Fruit fly (Drosophila melanogaster) whole organism, embryonic: ENCODE measurements around the gene Sec24CD.

Experiments
- Atf6 ChIP-seq: fragments of 200-800 bp; sonication (Bioruptor generic); IDR thresholded peaks from 2 replicates; pipeline ENCODE4 v1.3.6; 2022; ENCODE audit warnings: missing biosample characterization, missing genetic modification characterization
- BEAF-32 ChIP-seq: fragments of 200-800 bp; sonication (Bioruptor generic); optimal IDR thresholded peaks from 3 replicates; lab custom pipeline; 2017; ENCODE audit warnings: missing biosample characterization, missing genetic modification characterization, mild to moderate bottlenecking, moderate library complexity, missing genetic modification reagents
- CG10274 ChIP-seq: fragments of 200-800 bp; sonication (Bioruptor generic); optimal IDR thresholded peaks from 3 replicates; lab custom pipeline; 2017; ENCODE audit warnings: missing biosample characterization, mild to moderate bottlenecking, missing genetic modification characterization
- CG10565 ChIP-seq: fragments of 200-800 bp; sonication (Bioruptor generic); optimal IDR thresholded peaks from 3 replicates; lab custom pipeline; 2016; ENCODE audit warnings: missing biosample characterization, mild to moderate bottlenecking, missing genetic modification characterization
- CG12391 ChIP-seq: fragments of 200-800 bp; sonication (Bioruptor generic); optimal IDR thresholded peaks from 3 replicates; lab custom pipeline; 2018; ENCODE audit warnings: missing biosample characterization, mild to moderate bottlenecking, missing genetic modification characterization, moderate library complexity
- CG1529 ChIP-seq: fragments of 200-800 bp; sonication (Bioruptor generic); optimal IDR thresholded peaks from 3 replicates; lab custom pipeline; 2018; ENCODE audit warnings: missing biosample characterization, missing genetic modification characterization
- CG1647 ChIP-seq: fragments of 200-800 bp; sonication (Bioruptor generic); optimal IDR thresholded peaks from 3 replicates; lab custom pipeline; 2016; ENCODE audit warnings: missing biosample characterization, missing genetic modification characterization
- CG16863 ChIP-seq: fragments of 200-800 bp; sonication (Bioruptor generic); optimal IDR thresholded peaks from 3 replicates; lab custom pipeline; 2016; ENCODE audit warnings: missing biosample characterization, missing genetic modification characterization
- CG17912 ChIP-seq: fragments of 200-800 bp; sonication (Bioruptor generic); optimal IDR thresholded peaks from 2 replicates; lab custom pipeline; 2018; ENCODE audit warnings: missing biosample characterization, mild to moderate bottlenecking, missing genetic modification characterization
- CG18599 ChIP-seq: fragments of 200-800 bp; sonication (Bioruptor generic); optimal IDR thresholded peaks from 3 replicates; lab custom pipeline; 2017; ENCODE audit warnings: missing biosample characterization, missing genetic modification characterization, mild to moderate bottlenecking, moderate library complexity, missing genetic modification reagents
- CG30403 ChIP-seq: fragments of 200-800 bp; sonication (Bioruptor generic); optimal IDR thresholded peaks from 3 replicates; lab custom pipeline; 2016; ENCODE audit warnings: missing biosample characterization, missing genetic modification characterization
- CG43689 ChIP-seq: fragments of 200-800 bp; sonication (Bioruptor generic); IDR thresholded peaks from 2 replicates; pipeline ENCODE4 v1.3.6; 2022; ENCODE audit warnings: missing biosample characterization, missing genetic modification characterization
- CG5245 ChIP-seq: fragments of 200-800 bp; sonication (Bioruptor generic); optimal IDR thresholded peaks from 3 replicates; lab custom pipeline; 2016; ENCODE audit warnings: missing biosample characterization, missing genetic modification characterization
- CG7786 ChIP-seq: fragments of 200-800 bp; sonication (Bioruptor generic); optimal IDR thresholded peaks from 2 replicates; lab custom pipeline; 2016; ENCODE audit warnings: missing biosample characterization, missing genetic modification characterization
- CG9215 ChIP-seq: fragments of 200-800 bp; sonication (Bioruptor generic); IDR thresholded peaks from 2 replicates; pipeline ENCODE4 v1.3.6; 2022; ENCODE audit warnings: missing biosample characterization, missing genetic modification characterization
- Dad ChIP-seq: fragments of 200-800 bp; sonication (Bioruptor generic); optimal IDR thresholded peaks from 3 replicates; lab custom pipeline; 2016; ENCODE audit warnings: missing biosample characterization, missing genetic modification characterization
- Dip2 ChIP-seq: fragments of 200-800 bp; sonication (Bioruptor generic); IDR thresholded peaks from 2 replicates; pipeline ENCODE4 v1.3.6; 2022; ENCODE audit warnings: missing biosample characterization, missing genetic modification characterization
- Hr51 ChIP-seq, 2 experiments: fragments of 200-800 bp; sonication (Bioruptor generic); optimal IDR thresholded peaks; 2 replicates in 1 of 2; 3 replicates in 1 of 2; lab custom pipeline; 2016 to 2018; ENCODE audit warnings: missing biosample characterization in 2 of 2, missing genetic modification characterization in 2 of 2, mild to moderate bottlenecking in 1 of 2, moderate library complexity in 1 of 2
- Jarid2 ChIP-seq: fragments of 200-800 bp; sonication (Bioruptor generic); optimal IDR thresholded peaks from 3 replicates; lab custom pipeline; 2017; ENCODE audit warnings: mild to moderate bottlenecking, missing biosample characterization, missing genetic modification reagents, missing genetic modification characterization
- Kr ChIP-seq: fragments of 200-800 bp; sonication (Bioruptor generic); optimal IDR thresholded peaks from 2 replicates; lab custom pipeline; 2017; ENCODE audit warnings: missing biosample characterization, mild to moderate bottlenecking, missing genetic modification characterization
- MESR4 ChIP-seq: fragments of 200-800 bp; sonication (Bioruptor generic); optimal IDR thresholded peaks from 2 replicates; lab custom pipeline; 2018; ENCODE audit warnings: missing biosample characterization, mild to moderate bottlenecking, missing genetic modification characterization, moderate library complexity
- Nf-YB ChIP-seq: fragments of 200-800 bp; sonication (Bioruptor generic); optimal IDR thresholded peaks from 3 replicates; lab custom pipeline; 2019; ENCODE audit warnings: missing biosample characterization, mild to moderate bottlenecking, missing genetic modification characterization, moderate library complexity
- Pdp1 ChIP-seq, 2 experiments: fragments of 200-800 bp; sonication (Bioruptor generic); optimal IDR thresholded peaks; 3 replicates each; lab custom pipeline; 2016; ENCODE audit warnings: missing biosample characterization in 2 of 2, missing genetic modification characterization in 2 of 2, mild to moderate bottlenecking in 1 of 2, moderate library complexity in 1 of 2
- ap ChIP-seq: fragments of 200-800 bp; sonication (Bioruptor generic); IDR thresholded peaks from 2 replicates; pipeline ENCODE4 v1.3.6; 2022; ENCODE audit warnings: missing biosample characterization, missing genetic modification characterization
- bigmax ChIP-seq: fragments of 200-800 bp; sonication (Bioruptor generic); optimal IDR thresholded peaks from 2 replicates; lab custom pipeline; 2018; ENCODE audit warnings: missing biosample characterization, mild to moderate bottlenecking, missing genetic modification characterization
- cad ChIP-seq: fragments of >200 bp; optimal IDR thresholded peaks from 2 replicates; lab custom pipeline; 2017; ENCODE audit warnings: missing biosample characterization, missing genetic modification characterization
- cato ChIP-seq: fragments of 200-800 bp; sonication (Bioruptor generic); optimal IDR thresholded peaks from 2 replicates; lab custom pipeline; 2016; ENCODE audit warnings: missing biosample characterization, missing genetic modification characterization, borderline replicate concordance
- chm ChIP-seq: fragments of 200-800 bp; sonication (Bioruptor generic); IDR thresholded peaks from 2 replicates; pipeline ENCODE4 v1.3.6; 2022; ENCODE audit warnings: missing biosample characterization, missing genetic modification characterization
- crc ChIP-seq: fragments of 200-800 bp; sonication (Bioruptor generic); optimal IDR thresholded peaks from 2 replicates; lab custom pipeline; 2016; ENCODE audit warnings: missing biosample characterization, missing genetic modification characterization
- dysf ChIP-seq: fragments of 200-800 bp; sonication (Bioruptor generic); IDR thresholded peaks from 3 replicates; pipeline ENCODE4 v1.3.6; 2022; ENCODE audit warnings: missing biosample characterization, missing genetic modification characterization
- gce ChIP-seq: fragments of 200-800 bp; sonication (Bioruptor generic); IDR thresholded peaks from 3 replicates; pipeline ENCODE4 v1.3.6; 2022; ENCODE audit warnings: missing biosample characterization, missing genetic modification characterization
- gcm2 ChIP-seq: fragments of 200-800 bp; sonication (Bioruptor generic); optimal IDR thresholded peaks from 2 replicates; lab custom pipeline; 2016; ENCODE audit warnings: missing biosample characterization, missing genetic modification characterization
- kni ChIP-seq: fragments of 200-800 bp; sonication (Bioruptor generic); optimal IDR thresholded peaks from 3 replicates; lab custom pipeline; 2017; ENCODE audit warnings: mild to moderate bottlenecking, missing biosample characterization, missing genetic modification reagents, missing genetic modification characterization
- nerfin-1 ChIP-seq: fragments of 200-800 bp; sonication (Bioruptor generic); optimal IDR thresholded peaks from 3 replicates; lab custom pipeline; 2019; ENCODE audit warnings: missing biosample characterization, mild to moderate bottlenecking, missing genetic modification characterization, moderate library complexity
- otp ChIP-seq: fragments of 200-800 bp; sonication (Bioruptor generic); IDR thresholded peaks from 3 replicates; pipeline ENCODE4, ENCODE4 v1.3.6; 2022; ENCODE audit warnings: missing biosample characterization, missing genetic modification characterization
- pan ChIP-seq, 4 experiments: fragments of >200 bp in 3 of 4; fragments of 200-800 bp in 1 of 4; sonication (Bioruptor generic) in 1 of 4; optimal IDR thresholded peaks in 3 of 4; IDR thresholded peaks in 1 of 4; 2 replicates each; pipeline versions ENCODE4 v1.3.6 to Lab custom; 2017 to 2022; ENCODE audit warnings: missing biosample characterization in 2 of 4, missing genetic modification characterization in 2 of 4, mixed read lengths in 1 of 4
- pfk ChIP-seq: fragments of 200-800 bp; sonication (Bioruptor generic); optimal IDR thresholded peaks from 2 replicates; lab custom pipeline; 2018; ENCODE audit warnings: missing biosample characterization, mild to moderate bottlenecking, missing genetic modification characterization, moderate library complexity
- pita ChIP-seq: fragments of 200-800 bp; sonication (Bioruptor generic); optimal IDR thresholded peaks from 2 replicates; lab custom pipeline; 2017; ENCODE audit warnings: missing biosample characterization, mild to moderate bottlenecking, missing genetic modification characterization
- pnt ChIP-seq: fragments of 200-800 bp; sonication (Bioruptor generic); optimal IDR thresholded peaks from 3 replicates; lab custom pipeline; 2016; ENCODE audit warnings: missing biosample characterization, missing genetic modification characterization
- pum ChIP-seq: fragments of 200-800 bp; sonication (Bioruptor generic); optimal IDR thresholded peaks from 2 replicates; lab custom pipeline; 2016; ENCODE audit warnings: missing biosample characterization, missing genetic modification characterization
- pzg ChIP-seq: fragments of 200-800 bp; sonication (Bioruptor generic); optimal IDR thresholded peaks from 3 replicates; lab custom pipeline; 2018; ENCODE audit warnings: missing biosample characterization, mild to moderate bottlenecking, missing genetic modification characterization, moderate library complexity
- repo ChIP-seq: fragments of 200-800 bp; sonication (Bioruptor generic); optimal IDR thresholded peaks from 2 replicates; lab custom pipeline; 2016; ENCODE audit warnings: missing biosample characterization, missing genetic modification characterization
- run ChIP-seq: fragments of 200-800 bp; sonication (Bioruptor generic); optimal IDR thresholded peaks from 3 replicates; lab custom pipeline; 2018; ENCODE audit warnings: missing biosample characterization, mild to moderate bottlenecking, missing genetic modification characterization
- sens ChIP-seq: fragments of 200-800 bp; sonication (Bioruptor generic); peaks from one replicate; lab custom pipeline; 2016; ENCODE audit warnings: missing biosample characterization, missing genetic modification characterization
- sim ChIP-seq: fragments of 200-800 bp; sonication (Bioruptor generic); IDR thresholded peaks from 2 replicates; pipeline ENCODE4 v1.3.6; 2022; ENCODE audit warnings: missing biosample characterization, missing genetic modification characterization
- tll ChIP-seq, 2 experiments: fragments of 200-800 bp in 1 of 2; fragments of >200 bp in 1 of 2; sonication (Bioruptor generic) in 1 of 2; optimal IDR thresholded peaks; 2 replicates each; lab custom pipeline; 2017 to 2019; ENCODE audit warnings: missing biosample characterization in 2 of 2, missing genetic modification characterization in 2 of 2, mild to moderate bottlenecking in 1 of 2, moderate library complexity in 1 of 2
- tx ChIP-seq: fragments of 200-800 bp; sonication (Bioruptor generic); optimal IDR thresholded peaks from 2 replicates; lab custom pipeline; 2016; ENCODE audit warnings: missing biosample characterization, missing genetic modification characterization
- wor ChIP-seq: fragments of 200-800 bp; sonication (Bioruptor generic); IDR thresholded peaks from 2 replicates; pipeline ENCODE4 v1.3.6; 2022; ENCODE audit warnings: missing biosample characterization, missing genetic modification characterization

Sec24CD gene

DNA sequence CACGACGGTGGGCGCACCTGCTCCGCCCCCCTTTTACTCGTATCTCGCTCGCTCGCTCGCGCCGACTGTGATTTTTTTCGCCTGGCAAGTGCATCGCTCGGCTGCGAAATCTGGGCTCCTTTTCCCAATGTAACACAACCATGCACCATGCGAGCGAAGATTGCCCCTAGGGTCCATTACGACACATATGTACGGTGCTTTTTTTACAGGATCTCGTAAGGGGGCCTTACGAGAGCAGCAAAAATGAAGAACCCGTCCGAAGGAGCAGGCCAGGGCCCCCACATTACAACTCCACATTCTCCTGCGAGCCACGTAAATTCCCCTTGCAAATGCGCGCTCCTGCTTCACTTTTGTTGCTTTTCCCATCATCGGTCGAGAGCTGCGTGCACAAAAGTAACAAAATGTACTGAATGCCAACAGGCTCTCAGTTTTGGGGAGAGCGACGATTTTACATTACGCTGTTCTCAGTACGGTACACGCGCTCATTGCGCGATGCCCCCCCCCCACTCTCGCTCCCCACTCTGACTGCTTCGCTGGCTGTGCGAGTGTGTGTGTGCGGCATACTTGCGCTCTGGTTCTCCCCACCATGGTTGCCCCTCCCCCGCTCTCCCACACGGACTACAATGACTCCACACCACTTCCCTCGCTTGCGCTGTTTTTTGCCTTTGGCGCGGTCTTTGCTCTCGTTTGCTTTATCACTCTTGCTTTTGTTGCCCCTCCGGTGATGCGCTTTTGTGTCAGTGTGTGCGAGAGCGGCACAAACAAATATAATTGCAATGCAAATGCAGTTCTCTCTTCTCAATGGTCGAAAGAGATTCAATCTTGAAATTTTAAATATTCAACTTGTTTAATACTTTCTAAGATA is 33.6 kb downstream of the Sec24CD start (continued):
- TF ChIP-seq cad (GFP tag; lab: Kevin White, UChicago) = no peak
- TF ChIP-seq Dip2 (GFP tag; lab: Robert Waterston, UW) = no peak
- TF ChIP-seq BEAF-32 (GFP tag; lab: Kevin White, UChicago) = no peak
- no peak for TF ChIP-seq CG7786 (GFP tag; lab: Kevin White, UChicago)
- no peak for TF ChIP-seq repo (GFP tag; lab: Kevin White, UChicago)
- no peak for TF ChIP-seq CG10565
- TF ChIP-seq CG18599 (GFP tag; lab: Kevin White, UChicago) = peak; percentile 13
- no peak for TF ChIP-seq CG5245 (GFP tag; lab: Kevin White, UChicago)
- TF ChIP-seq pzg (GFP tag; lab: Kevin White, UChicago) = no peak
- no peak for TF ChIP-seq wor (GFP tag; lab: Robert Waterston, UW)
- no peak for TF ChIP-seq CG1529 (GFP tag; lab: Kevin White, UChicago)
- 0 out of 2 replicates have a peak, but pooled peaks have one; percentile 11 for TF ChIP-seq CG9215 (GFP tag; lab: Robert Waterston, UW)
- TF ChIP-seq sim (GFP tag; lab: Robert Waterston, UW) = 0 out of 2 replicates have a peak, but pooled peaks have one; percentile 5
- no peak for TF ChIP-seq CG30403
- no peak for TF ChIP-seq bigmax (GFP tag; lab: Kevin White, UChicago)
- no peak for TF ChIP-seq Jarid2 (GFP tag; lab: Kevin White, UChicago)
- TF ChIP-seq Hr51 (GFP tag; optimal IDR thresholded peaks at IDR 0.05; lab: Kevin White, UChicago) = no peak
- TF ChIP-seq pan (optimal IDR thresholded peaks at IDR 0.05; lab: Kevin White, UChicago) = no peak
- TF ChIP-seq pan (GFP tag; optimal IDR thresholded peaks at IDR 0.05 in 1 of 2, IDR thresholded peaks at IDR 0.05 in 1 of 2) = peak in 1 of 2 experiments; percentile 21
- peak; percentile 46 for TF ChIP-seq sens (GFP tag; lab: Kevin White, UChicago)
- TF ChIP-seq Pdp1 (GFP tag; optimal IDR thresholded peaks at IDR 0.05; lab: Kevin White, UChicago) = peak in 1 of 2 experiments; percentile 37
- TF ChIP-seq Nf-YB (GFP tag; lab: Kevin White, UChicago) = peak; percentile 26
- peak; percentile 38; the same call in 1 of the 3 replicates for TF ChIP-seq otp (GFP tag; lab: Robert Waterston, UW)
- TF ChIP-seq gcm2 (GFP tag; lab: Kevin White, UChicago) = no peak
- no peak for TF ChIP-seq CG17912
- no peak for TF ChIP-seq CG16863 (GFP tag; lab: Kevin White, UChicago)
- peak; percentile 8 for TF ChIP-seq CG1647
- peak; percentile 68; the same call in 1 of the 2 replicates for TF ChIP-seq chm (GFP tag; lab: Robert Waterston, UW)
- no peak for TF ChIP-seq CG12391 (tag; lab: Kevin White, UChicago)
- TF ChIP-seq dysf (GFP tag; lab: Robert Waterston, UW) = peak; percentile 13; the same call in 2 of the 3 replicates
- TF ChIP-seq pita (GFP tag; lab: Kevin White, UChicago) = no peak
- no peak for TF ChIP-seq nerfin-1 (tag; lab: Kevin White, UChicago)
- peak; percentile 22; the same call in 1 of the 3 replicates for TF ChIP-seq gce
- no peak for TF ChIP-seq crc (GFP tag; lab: Kevin White, UChicago)
- no peak for TF ChIP-seq tx
- peak; percentile 84 for TF ChIP-seq kni (GFP tag; lab: Kevin White, UChicago)
- TF ChIP-seq Dad (GFP tag; lab: Kevin White, UChicago) = no peak
- TF ChIP-seq Atf6 = 0 out of 2 replicates have a peak, but pooled peaks have one; percentile 17
- no peak for TF ChIP-seq MESR4 (GFP tag; lab: Kevin White, UChicago)
- TF ChIP-seq pum (GFP tag; lab: Kevin White, UChicago) = no peak
- TF ChIP-seq pfk = no peak
- no peak for TF ChIP-seq Kr (GFP tag; lab: Kevin White, UChicago)
- no peak for TF ChIP-seq CG43689 (GFP tag; lab: Robert Waterston, UW)
- no peak for TF ChIP-seq ap
- no peak for TF ChIP-seq tll (GFP tag; optimal IDR thresholded peaks at IDR 0.05; lab: Kevin White, UChicago)
- no peak for TF ChIP-seq cato (GFP tag; lab: Kevin White, UChicago)
- TF ChIP-seq pnt (GFP tag; lab: Kevin White, UChicago) = no peak
- TF ChIP-seq CG10274 (GFP tag; lab: Kevin White, UChicago) = no peak
- TF ChIP-seq run (tag; lab: Kevin White, UChicago) = peak; percentile 13
